Fruit fly (Drosophila melanogaster): ENCODE measurements around the gene CG1785.

dm6 chrX:8725238-8725637 lies 10.5 kb downstream of the CG1785 start:
- no peak for TF ChIP-seq CG8478 (optimal IDR thresholded peaks at IDR 0.05)
- TF ChIP-seq CTCF (optimal IDR thresholded peaks at IDR 0.05): no peak

Data from S2 (cell line).